Worm (Caenorhabditis elegans) whole organism, L3 larva: ENCODE measurements around the gene hacd-1.

Experiments used
- R02D3.7 ChIP-seq: fragments of 150-350 bp; optimal IDR thresholded peaks from 2 replicates; lab custom pipeline; 2014; ENCODE audit warnings: missing biosample characterization, missing genetic modification characterization
- aly-2 ChIP-seq: fragments of 150-350 bp; optimal IDR thresholded peaks from 2 replicates; lab custom pipeline; 2014; ENCODE audit warnings: missing biosample characterization, missing genetic modification characterization
- ceh-28 ChIP-seq: fragments of 150-350 bp; optimal IDR thresholded peaks from 2 replicates; lab custom pipeline; 2014; ENCODE audit warnings: missing biosample characterization, missing genetic modification reagents, missing genetic modification characterization
- ceh-82 ChIP-seq: fragments of 150-350 bp; optimal IDR thresholded peaks from 2 replicates; lab custom pipeline; 2014; ENCODE audit warnings: missing biosample characterization, missing genetic modification characterization
- daf-12 ChIP-seq: fragments of 150-350 bp; optimal IDR thresholded peaks from 2 replicates; lab custom pipeline; 2014; ENCODE audit warnings: missing biosample characterization, missing genetic modification reagents, missing genetic modification characterization
- egl-5 ChIP-seq: fragments of 150-350 bp; optimal IDR thresholded peaks from 2 replicates; lab custom pipeline; 2017; ENCODE audit warnings: missing biosample characterization, missing genetic modification reagents, missing genetic modification characterization, inconsistent platforms
- elt-1 ChIP-seq: fragments of 150-350 bp; optimal IDR thresholded peaks from 2 replicates; lab custom pipeline; 2014; ENCODE audit warnings: missing biosample characterization, missing genetic modification characterization
- elt-2 ChIP-seq: sonication (generic microtip); optimal IDR thresholded peaks from 2 replicates; lab custom pipeline; 2016; ENCODE audit warnings: missing genetic modification reagents, mild to moderate bottlenecking, missing genetic modification characterization, missing compliant biosample characterization
- elt-3 ChIP-seq, 3 experiments: fragments of 150-350 bp in 1 of 3; sonication (generic microtip) in 2 of 3; optimal IDR thresholded peaks; 2 replicates in 2 of 3; 4 replicates in 1 of 3; lab custom pipeline; 2014 to 2017; ENCODE audit warnings: missing biosample characterization in 3 of 3, missing genetic modification characterization in 3 of 3
- eor-1 ChIP-seq, 2 experiments: fragments of 150-350 bp; optimal IDR thresholded peaks; 2 replicates each; lab custom pipeline; 2014 to 2018; ENCODE audit warnings: missing biosample characterization in 2 of 2, missing genetic modification characterization in 2 of 2
- fkh-10 ChIP-seq: sonication (generic microtip); optimal IDR thresholded peaks from 2 replicates; lab custom pipeline; 2017; ENCODE audit warnings: missing biosample characterization, missing genetic modification reagents, missing genetic modification characterization
- fos-1 ChIP-seq: fragments of 150-350 bp; optimal IDR thresholded peaks from 2 replicates; lab custom pipeline; 2014; ENCODE audit warnings: missing biosample characterization, missing genetic modification characterization
- hmg-11 ChIP-seq: sonication (generic microtip); optimal IDR thresholded peaks from 2 replicates; lab custom pipeline; 2016; ENCODE audit warnings: missing genetic modification characterization, missing compliant biosample characterization
- lin-39 ChIP-seq: fragments of 150-350 bp; optimal IDR thresholded peaks from 2 replicates; lab custom pipeline; 2018; ENCODE audit warnings: missing biosample characterization, missing genetic modification reagents, missing genetic modification characterization
- mml-1 ChIP-seq: fragments of 150-350 bp; sonication (generic microtip); optimal IDR thresholded peaks from 3 replicates; lab custom pipeline; 2014; ENCODE audit warnings: missing biosample characterization, missing genetic modification characterization
- nhr-11 ChIP-seq: fragments of 150-350 bp; optimal IDR thresholded peaks from 2 replicates; lab custom pipeline; 2014; ENCODE audit warnings: missing biosample characterization, missing genetic modification characterization
- nhr-12 ChIP-seq: fragments of 150-350 bp; optimal IDR thresholded peaks from 2 replicates; lab custom pipeline; 2014; ENCODE audit warnings: missing biosample characterization, missing genetic modification characterization
- nhr-23 ChIP-seq: fragments of 150-350 bp; optimal IDR thresholded peaks from 2 replicates; lab custom pipeline; 2014; ENCODE audit warnings: missing biosample characterization, missing genetic modification reagents, missing genetic modification characterization
- nhr-237 ChIP-seq: fragments of 150-350 bp; optimal IDR thresholded peaks from 2 replicates; lab custom pipeline; 2014; ENCODE audit warnings: missing biosample characterization, missing genetic modification characterization
- nhr-25 ChIP-seq: sonication (generic microtip); optimal IDR thresholded peaks from 2 replicates; lab custom pipeline; 2017; ENCODE audit warnings: missing biosample characterization, missing genetic modification characterization
- nhr-28 ChIP-seq: fragments of 150-350 bp; optimal IDR thresholded peaks from 2 replicates; lab custom pipeline; 2014; ENCODE audit warnings: missing biosample characterization, missing genetic modification characterization
- nhr-43 ChIP-seq: sonication (generic microtip); optimal IDR thresholded peaks from 2 replicates; lab custom pipeline; 2016; ENCODE audit warnings: mild to moderate bottlenecking, missing genetic modification characterization, missing compliant biosample characterization; ENCODE audit not compliant: poor library complexity, severe bottlenecking
- nhr-67 ChIP-seq: fragments of 150-350 bp; optimal IDR thresholded peaks from 2 replicates; lab custom pipeline; 2014; ENCODE audit warnings: missing biosample characterization, missing genetic modification characterization
- nhr-76 ChIP-seq: fragments of 150-350 bp; sonication (generic microtip); optimal IDR thresholded peaks from 5 replicates; lab custom pipeline; 2014; ENCODE audit warnings: missing biosample characterization, missing genetic modification characterization
- nhr-77 ChIP-seq: fragments of 150-350 bp; optimal IDR thresholded peaks from 2 replicates; lab custom pipeline; 2014; ENCODE audit warnings: missing biosample characterization, missing genetic modification characterization
- pqm-1 ChIP-seq: fragments of 150-350 bp; optimal IDR thresholded peaks from 2 replicates; lab custom pipeline; 2017; ENCODE audit warnings: missing biosample characterization, missing genetic modification characterization, inconsistent platforms
- sea-2 ChIP-seq: fragments of 150-350 bp; sonication (generic microtip); optimal IDR thresholded peaks from 4 replicates; lab custom pipeline; 2014; ENCODE audit warnings: missing biosample characterization, missing genetic modification reagents, missing genetic modification characterization
- skn-1 ChIP-seq: fragments of 150-350 bp; optimal IDR thresholded peaks from 2 replicates; lab custom pipeline; 2014; ENCODE audit warnings: missing biosample characterization, missing genetic modification characterization
- snpc-4 ChIP-seq: fragments of 150-350 bp; optimal IDR thresholded peaks from 2 replicates; lab custom pipeline; 2014; ENCODE audit warnings: missing biosample characterization, missing genetic modification characterization
- tbx-2 ChIP-seq: sonication (generic microtip); optimal IDR thresholded peaks from 2 replicates; lab custom pipeline; 2016; ENCODE audit warnings: mild to moderate bottlenecking, missing genetic modification characterization, missing compliant biosample characterization
- zag-1 ChIP-seq: fragments of 150-350 bp; optimal IDR thresholded peaks from 2 replicates; lab custom pipeline; 2014; ENCODE audit warnings: missing biosample characterization, missing genetic modification characterization
- ztf-4 ChIP-seq: fragments of 150-350 bp; optimal IDR thresholded peaks from 2 replicates; lab custom pipeline; 2014; ENCODE audit warnings: missing biosample characterization, missing genetic modification characterization

Gene hacd-1

ce11 chrV:1433419-1433765 lies 26.8 kb upstream of the hacd-1 start:
- no peak for TF ChIP-seq elt-3 (tag; optimal IDR thresholded peaks at IDR 0.05; lab: Kevin White, UChicago)
- no peak for TF ChIP-seq R02D3.7 (tag; lab: Kevin White, UChicago)

- TF ChIP-seq lin-39 (tag; lab: Kevin White, UChicago): no peak
- TF ChIP-seq ztf-4 (tag; lab: Kevin White, UChicago): no peak
- no peak for TF ChIP-seq nhr-11 (tag; lab: Kevin White, UChicago)
- no peak for TF ChIP-seq nhr-237
- TF ChIP-seq eor-1 (tag; optimal IDR thresholded peaks at IDR 0.05; lab: Kevin White, UChicago): no peak
- no peak for TF ChIP-seq ceh-82 (tag; lab: Kevin White, UChicago)
- no peak for TF ChIP-seq nhr-28
- TF ChIP-seq aly-2 (tag; lab: Kevin White, UChicago): no peak
- no peak for TF ChIP-seq elt-1 (tag; lab: Kevin White, UChicago)
- no peak for TF ChIP-seq elt-3 (tag; optimal IDR thresholded peaks at IDR 0.05; lab: Kevin White, UChicago)
- TF ChIP-seq ceh-28 (tag; lab: Kevin White, UChicago): no peak
- no peak for TF ChIP-seq nhr-67 (tag; lab: Kevin White, UChicago)
- TF ChIP-seq skn-1 (tag; lab: Kevin White, UChicago): no peak
- no peak for TF ChIP-seq pqm-1 (tag; lab: Kevin White, UChicago)
- TF ChIP-seq elt-2: no peak
Measured at ce11 chrV:1434398-1434797, 25.8 kb upstream of the hacd-1 start.

DNA sequence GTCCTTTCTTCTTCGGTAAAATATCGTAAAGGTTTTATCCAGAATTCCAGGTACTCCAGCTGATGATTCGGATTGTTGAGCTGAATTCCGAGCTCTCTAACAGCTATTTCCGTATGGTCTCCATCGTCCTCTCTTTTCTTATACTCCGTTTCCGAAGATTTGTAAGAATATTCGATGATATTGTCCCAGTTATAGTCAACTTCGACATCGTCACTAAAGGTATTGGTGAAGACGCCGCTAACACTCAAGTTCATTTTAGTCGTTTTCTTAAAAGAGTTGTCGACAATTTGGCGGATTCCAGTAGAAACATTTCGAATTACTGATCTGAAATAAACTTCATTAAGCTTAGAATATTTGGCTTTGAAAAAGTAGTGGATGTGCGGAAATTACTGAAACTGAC lies 25.1 kb upstream of the hacd-1 start:
- TF ChIP-seq elt-2 (no peak), egl-5 (tag; lab: Kevin White, UChicago) (no peak), ceh-28 (tag; lab: Kevin White, UChicago) (no peak), hmg-11 (tag; lab: Kevin White, UChicago) (no peak), ztf-4 (tag; lab: Kevin White, UChicago) (no peak), mml-1 (tag; lab: Kevin White, UChicago) (no peak), nhr-77 (tag; lab: Kevin White, UChicago) (no peak), elt-3 (tag; optimal IDR thresholded peaks at IDR 0.05; lab: Kevin White, UChicago) (no peak), pqm-1 (tag; lab: Kevin White, UChicago) (no peak), ceh-82 (tag; lab: Kevin White, UChicago) (no peak)

- TF ChIP-seq nhr-76 (tag; lab: Kevin White, UChicago) (no peak), nhr-23 (tag; lab: Kevin White, UChicago) (peak; percentile 40)
Measured at ce11 chrV:1438205-1438604, 22.0 kb upstream of the hacd-1 start.

DNA sequence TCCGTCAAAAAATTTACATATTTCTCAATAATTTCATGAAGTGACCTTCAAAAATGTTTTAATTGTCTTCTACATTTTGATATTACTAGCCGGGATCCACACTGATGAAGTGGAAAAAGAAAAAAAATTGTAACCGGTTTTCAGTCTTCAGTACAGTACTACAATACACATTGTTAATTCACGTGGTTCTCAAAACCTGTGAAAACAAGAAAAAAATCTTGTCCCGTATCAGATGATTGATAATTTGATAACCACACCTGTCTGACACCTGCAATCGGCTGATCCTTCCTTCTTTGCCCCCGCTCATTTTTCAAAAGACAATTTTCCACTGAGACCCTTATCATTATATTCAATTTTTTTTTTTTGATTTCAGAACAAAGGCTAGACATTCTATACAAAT lies 21.3 kb upstream of the hacd-1 start, which contains the start of gene R09B5.11:
R09B5.11 (plus strand) TSS at position 374 of the 400 bp plus-strand sequence.
- TF ChIP-seq nhr-43 (peak; percentile 62), nhr-237 (no peak), nhr-23 (tag; lab: Kevin White, UChicago) (peak; percentile 12)

ce11 chrV:1442042-1442441 lies 18.1 kb upstream of the hacd-1 start, which contains the start of gene cnc-11:
Gene cnc-11, plus strand, starts transcription at chrV:1442342.
- TF ChIP-seq daf-12 (tag; lab: Kevin White, UChicago): no peak
- no peak for TF ChIP-seq sea-2 (GFP tag; lab: Kevin White, UChicago)
- TF ChIP-seq nhr-25: no peak
- TF ChIP-seq fos-1: no peak
- TF ChIP-seq tbx-2 (tag; lab: Kevin White, UChicago): no peak
- no peak for TF ChIP-seq nhr-23 (tag; lab: Kevin White, UChicago)
- no peak for TF ChIP-seq elt-3 (tag; optimal IDR thresholded peaks at IDR 0.05; lab: Kevin White, UChicago)
- TF ChIP-seq nhr-76 (tag; lab: Kevin White, UChicago): no peak
- no peak for TF ChIP-seq pqm-1 (tag; lab: Kevin White, UChicago)
- TF ChIP-seq fkh-10 (GFP tag; lab: Kevin White, UChicago): no peak
- TF ChIP-seq eor-1 (tag; optimal IDR thresholded peaks at IDR 0.05; lab: Kevin White, UChicago): no peak
- TF ChIP-seq egl-5 (tag; lab: Kevin White, UChicago): no peak
- TF ChIP-seq snpc-4: no peak
- no peak for TF ChIP-seq nhr-12 (tag; lab: Kevin White, UChicago)
- TF ChIP-seq zag-1 (tag; lab: Kevin White, UChicago): no peak
- no peak for TF ChIP-seq ceh-82 (tag; lab: Kevin White, UChicago)
